Fruit fly (Drosophila melanogaster): Measurements from ENCODE around the gene CG5199.

The CG5199 gene

DNA sequence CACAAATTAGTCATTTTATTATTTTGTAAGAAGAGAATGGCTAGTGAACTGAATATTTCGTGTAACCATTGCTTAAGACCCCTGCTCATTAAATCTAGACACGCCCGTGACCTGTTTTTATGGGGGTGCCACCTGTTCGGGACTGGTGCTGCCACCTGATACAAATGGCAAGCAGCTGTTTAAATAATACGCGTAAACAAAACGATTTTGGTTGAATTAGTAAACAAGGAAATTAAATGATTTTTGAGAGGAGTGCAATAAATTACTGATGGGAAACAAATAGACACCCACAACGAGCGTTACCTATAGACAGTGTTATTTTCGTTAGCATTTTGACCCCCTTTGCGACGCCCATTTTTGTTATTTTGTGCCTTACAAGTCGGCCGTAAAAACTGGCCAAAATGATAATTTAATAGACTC is 22.1 kb upstream of the CG5199 start (continued):
- TF ChIP-seq CG7963 (GFP tag; IDR thresholded peaks at IDR 0.05; ENCODE audit: partially characterized antibody) (no peak), gro (GFP tag; optimal IDR thresholded peaks at IDR 0.05) (peak; percentile 90), Usf (GFP tag; optimal IDR thresholded peaks at IDR 0.05) (peak; percentile 47), odd (GFP tag; optimal IDR thresholded peaks at IDR 0.05) (peak; percentile 81), pita (GFP tag; optimal IDR thresholded peaks at IDR 0.05) (no peak), Pdp1 (GFP tag; optimal IDR thresholded peaks at IDR 0.05) (peak in 1 of 2 experiments; percentile 88), br (optimal IDR thresholded peaks at IDR 0.05) (no peak), CG14860 (GFP tag; IDR thresholded peaks at IDR 0.05; ENCODE audit: partially characterized antibody) (no peak), Optix (GFP tag; IDR thresholded peaks at IDR 0.05) (no peak), CG9932 (GFP tag; IDR thresholded peaks at IDR 0.05) (no peak), CG4360 (GFP tag; IDR thresholded peaks at IDR 0.05) (no peak), NFAT (GFP tag; IDR thresholded peaks at IDR 0.05) (no peak), Lhr (GFP tag; optimal IDR thresholded peaks at IDR 0.05) (peak; percentile 38), Hr78 (GFP tag; optimal IDR thresholded peaks at IDR 0.05) (peak in 1 of 2 experiments; percentile 69), rib (GFP tag; IDR thresholded peaks at IDR 0.05) (no peak), CG3838 (GFP tag; optimal IDR thresholded peaks at IDR 0.05) (no peak), lbe (GFP tag; optimal IDR thresholded peaks at IDR 0.05) (peak; percentile 71), CG31388 (GFP tag; optimal IDR thresholded peaks at IDR 0.05) (peak; percentile 66), CG17802 (tag; optimal IDR thresholded peaks at IDR 0.05) (peak; percentile 64), fru (optimal IDR thresholded peaks at IDR 0.05) (no peak), tll (GFP tag; optimal IDR thresholded peaks at IDR 0.05) (no peak), CG12942 (GFP tag; optimal IDR thresholded peaks at IDR 0.05) (peak; percentile 88), Spps (tag; optimal IDR thresholded peaks at IDR 0.05) (peak; percentile 43), Adf1 (GFP tag; IDR thresholded peaks at IDR 0.05) (no peak), shn (GFP tag; optimal IDR thresholded peaks at IDR 0.05) (peak; percentile 80), BEAF-32 (GFP tag; optimal IDR thresholded peaks at IDR 0.05) (peak; percentile 31), cato (GFP tag; optimal IDR thresholded peaks at IDR 0.05; ENCODE audit: borderline replicate concordance) (peak; percentile 71), Dbx (GFP tag; IDR thresholded peaks at IDR 0.05) (no peak), gce (GFP tag; IDR thresholded peaks at IDR 0.05) (no peak), CG9876 (GFP tag; optimal IDR thresholded peaks at IDR 0.05) (peak; percentile 82), CG7987 (GFP tag; optimal IDR thresholded peaks at IDR 0.05) (peak; percentile 91), ara (GFP tag; IDR thresholded peaks at IDR 0.05) (no peak), CG10462 (GFP tag; optimal IDR thresholded peaks at IDR 0.05) (peak; percentile 78), zen2 (GFP tag; IDR thresholded peaks at IDR 0.05; ENCODE audit: partially characterized antibody) (no peak), CG6175 (GFP tag; IDR thresholded peaks at IDR 0.05) (no peak), Six4 (GFP tag; optimal IDR thresholded peaks at IDR 0.05) (peak; percentile 83), CG4820 (GFP tag; optimal IDR thresholded peaks at IDR 0.05) (peak; percentile 74), Abd-B (GFP tag; optimal IDR thresholded peaks at IDR 0.05) (peak; percentile 84), CG9215 (GFP tag; IDR thresholded peaks at IDR 0.05) (no peak), bab2 (GFP tag; optimal IDR thresholded peaks at IDR 0.05) (peak; percentile 89), crp (GFP tag; optimal IDR thresholded peaks at IDR 0.05) (peak; percentile 46 to 93), ssp (GFP tag; IDR thresholded peaks at IDR 0.05) (no peak), nom (GFP tag; optimal IDR thresholded peaks at IDR 0.05) (peak; percentile 51), dimm (GFP tag; IDR thresholded peaks at IDR 0.05) (no peak), CG6254 (GFP tag; optimal IDR thresholded peaks at IDR 0.05) (peak; percentile 59), CG17385 (GFP tag; optimal IDR thresholded peaks at IDR 0.05) (peak; percentile 80), CG3065 (GFP tag; optimal IDR thresholded peaks at IDR 0.05) (peak; percentile 73), CG5245 (GFP tag; optimal IDR thresholded peaks at IDR 0.05) (peak; percentile 81), CG15514 (GFP tag; optimal IDR thresholded peaks at IDR 0.05) (peak; percentile 89), CG11696 (GFP tag; IDR thresholded peaks at IDR 0.05) (no peak), ro (GFP tag; IDR thresholded peaks at IDR 0.05) (no peak)
